Fruit fly (Drosophila melanogaster) whole organism: ENCODE data around the gene Ttc30.

Experiments
- EcR ChIP-seq, 2 experiments: fragments of >200 bp; optimal IDR thresholded peaks; 2 replicates each; lab custom pipeline; 2017; ENCODE audit warnings: missing biosample characterization in 2 of 2, missing genetic modification characterization in 2 of 2, missing genetic modification reagents in 2 of 2
- pan ChIP-seq: fragments of >200 bp; optimal IDR thresholded peaks from 2 replicates; lab custom pipeline; 2017
- usp ChIP-seq: fragments of >200 bp; optimal IDR thresholded peaks from 2 replicates; lab custom pipeline; 2017; ENCODE audit warnings: missing biosample characterization, missing genetic modification characterization, mixed read lengths

DNA sequence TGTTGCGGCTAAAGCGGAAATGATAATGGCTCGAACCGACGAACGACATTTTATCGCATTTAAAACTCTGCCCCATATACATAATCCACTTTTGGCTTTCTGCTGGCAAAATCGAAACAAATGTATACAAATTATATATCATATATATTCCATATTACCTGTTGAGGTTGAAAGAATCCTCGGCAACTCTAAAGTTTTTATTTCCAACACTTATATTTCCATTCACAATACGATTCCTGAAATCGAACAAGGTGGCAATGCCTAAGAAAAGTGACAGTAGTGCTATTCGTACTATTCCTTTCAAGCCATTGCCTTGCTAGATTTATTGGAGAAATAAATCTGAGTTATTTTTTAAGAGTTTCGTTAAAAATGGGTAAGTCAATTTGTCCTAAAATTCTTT, 51.9 kb downstream of the Ttc30 start, which contains the start of gene Pk34A:
- TF ChIP-seq EcR (GFP tag; optimal IDR thresholded peaks at IDR 0.05; lab: Kevin White, UChicago), result no peak
- TF ChIP-seq pan, result no peak
- TF ChIP-seq usp (GFP tag; lab: Kevin White, UChicago), result no peak
